Worm (Caenorhabditis elegans) whole organism, L3 larva: ENCODE measurements around the gene hil-3.

Experiments used
- ceh-82 ChIP-seq: fragments of 150-350 bp; optimal IDR thresholded peaks from 2 replicates; lab custom pipeline; 2014; ENCODE audit warnings: missing biosample characterization, missing genetic modification characterization
- elt-3 ChIP-seq, 3 experiments: fragments of 150-350 bp in 1 of 3; sonication (generic microtip) in 2 of 3; optimal IDR thresholded peaks; 2 replicates in 2 of 3; 4 replicates in 1 of 3; lab custom pipeline; 2014 to 2017; ENCODE audit warnings: missing biosample characterization in 3 of 3, missing genetic modification characterization in 3 of 3
- fkh-10 ChIP-seq: sonication (generic microtip); optimal IDR thresholded peaks from 2 replicates; lab custom pipeline; 2017; ENCODE audit warnings: missing biosample characterization, missing genetic modification reagents, missing genetic modification characterization
- fos-1 ChIP-seq: fragments of 150-350 bp; optimal IDR thresholded peaks from 2 replicates; lab custom pipeline; 2014; ENCODE audit warnings: missing biosample characterization, missing genetic modification characterization
- lin-39 ChIP-seq: fragments of 150-350 bp; optimal IDR thresholded peaks from 2 replicates; lab custom pipeline; 2018; ENCODE audit warnings: missing biosample characterization, missing genetic modification reagents, missing genetic modification characterization
- nhr-12 ChIP-seq: fragments of 150-350 bp; optimal IDR thresholded peaks from 2 replicates; lab custom pipeline; 2014; ENCODE audit warnings: missing biosample characterization, missing genetic modification characterization
- nhr-23 ChIP-seq: fragments of 150-350 bp; optimal IDR thresholded peaks from 2 replicates; lab custom pipeline; 2014; ENCODE audit warnings: missing biosample characterization, missing genetic modification reagents, missing genetic modification characterization
- skn-1 ChIP-seq: fragments of 150-350 bp; optimal IDR thresholded peaks from 2 replicates; lab custom pipeline; 2014; ENCODE audit warnings: missing biosample characterization, missing genetic modification characterization
- ztf-11 ChIP-seq: fragments of 150-350 bp; optimal IDR thresholded peaks from 2 replicates; lab custom pipeline; 2014; ENCODE audit warnings: missing biosample characterization, missing genetic modification characterization
- ztf-4 ChIP-seq: fragments of 150-350 bp; optimal IDR thresholded peaks from 2 replicates; lab custom pipeline; 2014; ENCODE audit warnings: missing biosample characterization, missing genetic modification characterization

- no peak for TF ChIP-seq nhr-12 (tag; lab: Kevin White, UChicago)
- no peak for TF ChIP-seq ceh-82
- TF ChIP-seq skn-1 (tag; lab: Kevin White, UChicago) = no peak
- no peak for TF ChIP-seq nhr-23 (tag; lab: Kevin White, UChicago)
- TF ChIP-seq fkh-10 = no peak
- no peak for TF ChIP-seq elt-3 (tag; optimal IDR thresholded peaks at IDR 0.05; lab: Kevin White, UChicago)
- no peak for TF ChIP-seq lin-39 (tag; lab: Kevin White, UChicago)
- TF ChIP-seq ztf-11 = no peak
- TF ChIP-seq fos-1 = no peak
- no peak for TF ChIP-seq ztf-4 (tag; lab: Kevin White, UChicago)
Measured at ce11 chrX:8173610-8174009, 14.6 kb downstream of the hil-3 start, which contains the start of gene C17H11.1.
